Fruit fly (Drosophila melanogaster) whole organism, adult: ENCODE data around the gene Shawn.

Experiments used
- CG12768 ChIP-seq: fragments of 200-800 bp; sonication (Bioruptor generic); optimal IDR thresholded peaks from 2 replicates; lab custom pipeline; 2017; ENCODE audit warnings: missing biosample characterization, missing genetic modification characterization, mild to moderate bottlenecking, moderate library complexity, missing genetic modification reagents
- CG1620 ChIP-seq: fragments of 200-800 bp; sonication (Bioruptor generic); optimal IDR thresholded peaks from 2 replicates; lab custom pipeline; 2016; ENCODE audit warnings: missing biosample characterization, missing genetic modification characterization
- CG33017 ChIP-seq: fragments of 200-800 bp; sonication (Bioruptor generic); optimal IDR thresholded peaks from 2 replicates; lab custom pipeline; 2018; ENCODE audit warnings: missing biosample characterization, mild to moderate bottlenecking, missing genetic modification characterization, moderate library complexity
- CG7045 ChIP-seq: fragments of 200-800 bp; sonication (Bioruptor generic); optimal IDR thresholded peaks from 2 replicates; lab custom pipeline; 2017; ENCODE audit warnings: missing biosample characterization, mild to moderate bottlenecking, missing genetic modification characterization
- Clk ChIP-seq: fragments of 200-800 bp; sonication (Bioruptor generic); optimal IDR thresholded peaks from 2 replicates; lab custom pipeline; 2017; ENCODE audit warnings: missing biosample characterization, missing genetic modification characterization
- Crg-1 ChIP-seq: fragments of 200-800 bp; sonication (Bioruptor generic); optimal IDR thresholded peaks from 2 replicates; lab custom pipeline; 2016; ENCODE audit warnings: missing biosample characterization, missing genetic modification characterization
- Hr96 ChIP-seq: fragments of 200-800 bp; sonication (Bioruptor generic); optimal IDR thresholded peaks from 2 replicates; lab custom pipeline; 2016; ENCODE audit warnings: missing biosample characterization, missing genetic modification characterization
- Mnt ChIP-seq: fragments of 200-800 bp; sonication (Bioruptor generic); optimal IDR thresholded peaks from 2 replicates; lab custom pipeline; 2016; ENCODE audit warnings: missing biosample characterization, mild to moderate bottlenecking, missing genetic modification characterization
- cic ChIP-seq: fragments of 200-800 bp; sonication (Bioruptor generic); optimal IDR thresholded peaks from 2 replicates; lab custom pipeline; 2017; ENCODE audit warnings: missing biosample characterization, mild to moderate bottlenecking, missing genetic modification characterization, moderate library complexity
- kay ChIP-seq: fragments of 200-800 bp; sonication (Bioruptor generic); peaks from one replicate; lab custom pipeline; 2016; ENCODE audit warnings: missing biosample characterization, missing genetic modification characterization, borderline replicate concordance
- pad ChIP-seq: fragments of 200-800 bp; sonication (Bioruptor generic); optimal IDR thresholded peaks from 3 replicates; lab custom pipeline; 2017; ENCODE audit warnings: missing biosample characterization, missing genetic modification characterization, mild to moderate bottlenecking, moderate library complexity, missing genetic modification reagents
- tj ChIP-seq: fragments of 200-800 bp; sonication (Bioruptor generic); optimal IDR thresholded peaks from 3 replicates; lab custom pipeline; 2017; ENCODE audit warnings: missing biosample characterization, mild to moderate bottlenecking, missing genetic modification characterization, moderate library complexity
- toe ChIP-seq: fragments of 200-800 bp; sonication (Bioruptor generic); optimal IDR thresholded peaks from 2 replicates; lab custom pipeline; 2016; ENCODE audit warnings: missing biosample characterization, missing genetic modification characterization

dm6 chrX:19598503-19598902 is 12.8 kb upstream of the Shawn start:
- TF ChIP-seq CG1620 (GFP tag; lab: Kevin White, UChicago) (no peak), Hr96 (GFP tag; lab: Kevin White, UChicago) (no peak), Crg-1 (GFP tag; lab: Kevin White, UChicago) (no peak), Clk (no peak), CG33017 (tag; lab: Kevin White, UChicago) (no peak), CG7045 (GFP tag; lab: Kevin White, UChicago) (no peak), pad (GFP tag; lab: Kevin White, UChicago) (no peak), kay (no peak), Mnt (GFP tag; lab: Kevin White, UChicago) (no peak), cic (GFP tag; lab: Kevin White, UChicago) (no peak), toe (GFP tag; lab: Kevin White, UChicago) (no peak), tj (GFP tag; lab: Kevin White, UChicago) (no peak), CG12768 (GFP tag; lab: Kevin White, UChicago) (no peak)
